Worm (Caenorhabditis elegans) whole organism, L4 larva: ENCODE data around the gene srx-74.

ENCODE experiments used
- F37D6.2 ChIP-seq: sonication (generic microtip); optimal IDR thresholded peaks from 2 replicates; lab custom pipeline; 2016; ENCODE audit warnings: mild to moderate bottlenecking, missing genetic modification characterization, missing compliant biosample characterization
- F44E2.7 ChIP-seq: fragments of 200-800 bp; sonication (Bioruptor generic); IDR thresholded peaks from 2 replicates; pipeline ENCODE4 v2.1.2; 2022; ENCODE audit warnings: missing genetic modification characterization, missing compliant biosample characterization
- T20F7.1 ChIP-seq: fragments of 200-800 bp; sonication (Bioruptor generic); optimal IDR thresholded peaks from 2 replicates; lab custom pipeline; 2018; ENCODE audit warnings: mild to moderate bottlenecking, missing genetic modification characterization, missing compliant biosample characterization
- T26A8.4 ChIP-seq: fragments of 200-800 bp; sonication (Bioruptor generic); IDR thresholded peaks from 2 replicates; pipeline ENCODE4 v1.3.6; 2022; ENCODE audit warnings: missing genetic modification characterization, missing compliant biosample characterization
- Y105C5A.15 ChIP-seq: fragments of 200-800 bp; sonication (Bioruptor generic); IDR thresholded peaks from 2 replicates; pipeline ENCODE4 v1.3.6; 2022; ENCODE audit warnings: missing genetic modification characterization, missing compliant biosample characterization
- Y48G9A.11 ChIP-seq: fragments of 200-800 bp; sonication (Bioruptor generic); IDR thresholded peaks from 2 replicates; pipeline ENCODE4 v1.3.6; 2022; ENCODE audit warnings: missing genetic modification reagents, missing genetic modification characterization, missing compliant biosample characterization
- ama-1 ChIP-seq: fragments of 150-350 bp; optimal IDR thresholded peaks from 2 replicates; lab custom pipeline; 2014; ENCODE audit warnings: inconsistent platforms, mixed read lengths
- attf-4 ChIP-seq: sonication (generic microtip); optimal IDR thresholded peaks from 3 replicates; lab custom pipeline; 2017; ENCODE audit warnings: missing biosample characterization, missing genetic modification characterization
- ceh-62 ChIP-seq: sonication (generic microtip); optimal IDR thresholded peaks from 2 replicates; lab custom pipeline; 2017; ENCODE audit warnings: missing biosample characterization, missing genetic modification characterization
- ces-1 ChIP-seq: fragments of 150-350 bp; sonication (generic microtip); optimal IDR thresholded peaks from 4 replicates; lab custom pipeline; 2014; ENCODE audit warnings: missing biosample characterization, missing genetic modification reagents, missing genetic modification characterization
- daf-12 ChIP-seq: fragments of 150-350 bp; optimal IDR thresholded peaks from 2 replicates; lab custom pipeline; 2014; ENCODE audit warnings: missing biosample characterization, missing genetic modification reagents, missing genetic modification characterization
- daf-8 ChIP-seq: fragments of 200-800 bp; sonication (Bioruptor generic); IDR thresholded peaks from 2 replicates; pipeline ENCODE4 v1.3.6; 2022; ENCODE audit warnings: missing genetic modification characterization, missing compliant biosample characterization
- dmd-6 ChIP-seq: fragments of 200-800 bp; sonication (Bioruptor generic); IDR thresholded peaks from 2 replicates; pipeline ENCODE4 v1.3.6; 2022; ENCODE audit warnings: missing genetic modification reagents, missing genetic modification characterization, missing compliant biosample characterization
- dmd-8 ChIP-seq: fragments of 200-800 bp; sonication (Bioruptor generic); IDR thresholded peaks from 2 replicates; pipeline ENCODE4 v1.3.6; 2022; ENCODE audit warnings: missing genetic modification characterization, missing compliant biosample characterization
- duxl-1 ChIP-seq: sonication (generic microtip); optimal IDR thresholded peaks from 2 replicates; lab custom pipeline; 2016; ENCODE audit warnings: mild to moderate bottlenecking, missing genetic modification characterization, moderate library complexity, missing compliant biosample characterization; ENCODE audit not compliant: poor library complexity
- dve-1 ChIP-seq: sonication (generic microtip); optimal IDR thresholded peaks from 2 replicates; lab custom pipeline; 2017; ENCODE audit warnings: antibody characterized with exemption, mild to moderate bottlenecking, missing genetic modification characterization, missing compliant biosample characterization; ENCODE audit not compliant: insufficient read depth
- egl-43 ChIP-seq: fragments of 200-800 bp; sonication (Bioruptor generic); IDR thresholded peaks from 2 replicates; pipeline ENCODE4 v1.3.6; 2022; ENCODE audit warnings: missing genetic modification reagents, missing genetic modification characterization, missing compliant biosample characterization
- fkh-10 ChIP-seq: fragments of 150-350 bp; optimal IDR thresholded peaks from 2 replicates; lab custom pipeline; 2014; ENCODE audit warnings: missing biosample characterization, missing genetic modification reagents, missing genetic modification characterization
- gei-8 ChIP-seq: fragments of 200-800 bp; sonication (Bioruptor generic); optimal IDR thresholded peaks from 2 replicates; lab custom pipeline; 2018; ENCODE audit warnings: mild to moderate bottlenecking, missing genetic modification characterization, missing compliant biosample characterization
- hif-1 ChIP-seq, 2 experiments: sonication (generic microtip); optimal IDR thresholded peaks; 2 replicates each; lab custom pipeline; 2016 to 2017; ENCODE audit warnings: missing compliant biosample characterization in 2 of 2, missing genetic modification characterization in 2 of 2, missing genetic modification reagents in 2 of 2, missing genotype in 2 of 2, mild to moderate bottlenecking in 1 of 2
- hlh-30 ChIP-seq: sonication (generic microtip); optimal IDR thresholded peaks from 2 replicates; lab custom pipeline; 2017; ENCODE audit warnings: antibody characterized with exemption, mild to moderate bottlenecking, missing genetic modification characterization, missing compliant biosample characterization; ENCODE audit not compliant: insufficient read depth
- hmg-1.1 ChIP-seq: fragments of 200-800 bp; sonication (Bioruptor generic); IDR thresholded peaks from 2 replicates; pipeline ENCODE4 v1.3.6; 2022; ENCODE audit warnings: missing genetic modification reagents, missing genetic modification characterization, missing compliant biosample characterization
- jun-1 ChIP-seq: fragments of 150-350 bp; optimal IDR thresholded peaks from 2 replicates; lab custom pipeline; 2014; ENCODE audit warnings: missing biosample characterization, missing genetic modification reagents, missing genetic modification characterization
- lim-7 ChIP-seq: fragments of 200-800 bp; sonication (Bioruptor generic); IDR thresholded peaks from 2 replicates; pipeline ENCODE4 v1.3.6; 2022; ENCODE audit warnings: missing genetic modification characterization, missing compliant biosample characterization
- lin-29 ChIP-seq: fragments of 200-800 bp; sonication (Bioruptor generic); IDR thresholded peaks from 2 replicates; pipeline ENCODE4 v1.3.6; 2022; ENCODE audit warnings: missing genetic modification reagents, missing genetic modification characterization, missing compliant biosample characterization
- lin-38 ChIP-seq: fragments of 200-800 bp; sonication (Bioruptor generic); IDR thresholded peaks from 2 replicates; pipeline ENCODE4 v1.3.6; 2022; ENCODE audit warnings: missing genetic modification reagents, missing genetic modification characterization, missing compliant biosample characterization
- madf-5 ChIP-seq, 2 experiments: fragments of 200-800 bp; sonication (Bioruptor generic); IDR thresholded peaks; 2 replicates each; pipeline ENCODE4 v1.3.6; 2022; ENCODE audit warnings: missing compliant biosample characterization in 2 of 2, missing genetic modification characterization in 2 of 2
- mdl-1 ChIP-seq, 2 experiments: fragments of 150-350 bp in 1 of 2; sonication (generic microtip) in 1 of 2; optimal IDR thresholded peaks; 2 replicates each; lab custom pipeline; 2014 to 2017; ENCODE audit warnings: missing biosample characterization in 2 of 2, missing genetic modification characterization in 2 of 2
- mes-2 ChIP-seq: sonication (generic microtip); optimal IDR thresholded peaks from 2 replicates; lab custom pipeline; 2016; ENCODE audit warnings: missing genotype, mild to moderate bottlenecking, missing genetic modification characterization, missing compliant biosample characterization; ENCODE audit not compliant: poor library complexity, severe bottlenecking
- mxl-3 ChIP-seq: fragments of 200-800 bp; sonication (Bioruptor generic); optimal IDR thresholded peaks from 2 replicates; lab custom pipeline; 2018; ENCODE audit warnings: mild to moderate bottlenecking, missing genetic modification characterization, missing compliant biosample characterization
- nhr-102 ChIP-seq: sonication (generic microtip); optimal IDR thresholded peaks from 2 replicates; lab custom pipeline; 2016; ENCODE audit warnings: mild to moderate bottlenecking, missing genetic modification characterization, moderate library complexity, missing compliant biosample characterization
- nhr-48 ChIP-seq: sonication (generic microtip); optimal IDR thresholded peaks from 2 replicates; lab custom pipeline; 2016; ENCODE audit warnings: mild to moderate bottlenecking, missing genetic modification characterization, missing compliant biosample characterization
- nhr-77 ChIP-seq: fragments of 150-350 bp; optimal IDR thresholded peaks from 2 replicates; lab custom pipeline; 2014; ENCODE audit warnings: missing biosample characterization, missing genetic modification characterization
- rbr-2 ChIP-seq: sonication (generic microtip); optimal IDR thresholded peaks from 2 replicates; lab custom pipeline; 2016; ENCODE audit warnings: missing genotype, missing genetic modification characterization, missing compliant biosample characterization
- skn-1 ChIP-seq: fragments of 150-350 bp; optimal IDR thresholded peaks from 2 replicates; lab custom pipeline; 2014; ENCODE audit warnings: missing biosample characterization, missing genetic modification characterization
- snpc-1.2 ChIP-seq: fragments of 200-800 bp; sonication (Bioruptor generic); IDR thresholded peaks from 2 replicates; pipeline ENCODE4 v1.3.6; 2022; ENCODE audit warnings: missing genetic modification reagents, missing genetic modification characterization, missing compliant biosample characterization
- spr-1 ChIP-seq: sonication (generic microtip); optimal IDR thresholded peaks from 2 replicates; lab custom pipeline; 2016; ENCODE audit warnings: mild to moderate bottlenecking, missing genetic modification characterization, missing compliant biosample characterization
- tag-97 ChIP-seq: fragments of 200-800 bp; sonication (Bioruptor generic); IDR thresholded peaks from 2 replicates; pipeline ENCODE4 v1.3.6; 2022; ENCODE audit warnings: missing genetic modification characterization, missing compliant biosample characterization
- tra-1 ChIP-seq: fragments of 200-800 bp; sonication (Bioruptor generic); IDR thresholded peaks from 2 replicates; pipeline ENCODE4 v1.3.6; 2022; ENCODE audit warnings: missing genetic modification reagents, missing genetic modification characterization, missing compliant biosample characterization
- unc-130 ChIP-seq: sonication (generic microtip); optimal IDR thresholded peaks from 2 replicates; lab custom pipeline; 2016; ENCODE audit warnings: missing genetic modification reagents, missing genetic modification characterization, missing compliant biosample characterization
- unc-39 ChIP-seq: sonication (generic microtip); optimal IDR thresholded peaks from 2 replicates; lab custom pipeline; 2017; ENCODE audit warnings: missing biosample characterization, missing genetic modification characterization
- vab-7 ChIP-seq: fragments of 200-800 bp; sonication (Bioruptor generic); IDR thresholded peaks from 2 replicates; pipeline ENCODE4 v1.3.6; 2022; ENCODE audit warnings: missing genetic modification reagents, missing genetic modification characterization, missing compliant biosample characterization
- zip-2 ChIP-seq: fragments of 150-350 bp; optimal IDR thresholded peaks from 2 replicates; lab custom pipeline; 2014; ENCODE audit warnings: missing biosample characterization, missing genetic modification characterization
- ztf-11 ChIP-seq: fragments of 150-350 bp; optimal IDR thresholded peaks from 2 replicates; lab custom pipeline; 2014; ENCODE audit warnings: missing biosample characterization, missing genetic modification characterization

Gene srx-74

DNA sequence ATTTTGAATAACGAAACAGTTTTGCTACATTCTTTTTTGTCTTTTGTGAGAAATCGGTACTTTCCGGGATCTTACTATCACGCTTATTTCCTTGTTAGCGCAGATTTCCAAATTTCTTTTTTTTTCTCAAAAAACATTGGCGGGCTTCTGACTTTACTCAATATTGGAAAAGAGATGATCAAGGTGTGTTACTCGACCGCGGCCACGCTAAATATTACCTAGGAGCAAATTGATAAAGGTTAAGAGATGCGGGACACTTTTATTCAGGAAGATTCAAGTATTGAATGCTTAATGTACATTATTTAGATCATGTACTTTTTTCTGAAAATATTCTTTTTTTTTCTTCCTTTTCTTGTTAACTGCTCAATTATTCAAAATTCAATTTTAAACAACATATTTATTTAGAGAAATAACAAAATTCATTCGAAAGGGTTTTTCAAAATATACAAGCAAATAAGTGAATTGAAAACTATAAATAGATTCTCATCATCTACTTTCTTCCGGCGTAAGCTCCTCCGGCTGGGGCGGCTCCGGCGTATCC, 15.0 kb downstream of the srx-74 start:
- TF ChIP-seq Y105C5A.15 (GFP tag; lab: Robert Waterston, UW), result no peak
- TF ChIP-seq daf-12 (tag; lab: Kevin White, UChicago), result no peak
- no peak for TF ChIP-seq skn-1 (tag; lab: Kevin White, UChicago)
- TF ChIP-seq ztf-11 (tag; lab: Kevin White, UChicago), result no peak
- no peak for TF ChIP-seq zip-2 (tag; lab: Kevin White, UChicago)
- TF ChIP-seq daf-8 (GFP tag; lab: Robert Waterston, UW), result no peak
- no peak for TF ChIP-seq mxl-3 (GFP tag; lab: Kevin White, UChicago)
- no peak for TF ChIP-seq hlh-30 (tag; lab: Kevin White, UChicago)
- no peak for TF ChIP-seq nhr-77
- no peak for TF ChIP-seq Y48G9A.11 (GFP tag; lab: Robert Waterston, UW)
- TF ChIP-seq nhr-48 (tag; lab: Kevin White, UChicago), result peak; percentile 38
- TF ChIP-seq nhr-102 (tag; lab: Kevin White, UChicago), result peak; percentile 30
- no peak for TF ChIP-seq mdl-1 (tag; optimal IDR thresholded peaks at IDR 0.05; lab: Kevin White, UChicago)
- peak; percentile 91 for TF ChIP-seq ama-1 (lab: Kevin White, UChicago)
- TF ChIP-seq ceh-62 (tag; lab: Kevin White, UChicago), result no peak
- no peak for TF ChIP-seq hif-1 (tag; optimal IDR thresholded peaks at IDR 0.05; lab: Kevin White, UChicago)
- TF ChIP-seq tag-97 (GFP tag; lab: Robert Waterston, UW), result no peak
- no peak for TF ChIP-seq dve-1 (tag; lab: Kevin White, UChicago)
- no peak for TF ChIP-seq rbr-2 (tag; lab: Kevin White, UChicago)
- no peak for TF ChIP-seq lim-7 (GFP tag; lab: Robert Waterston, UW)
- no peak for TF ChIP-seq tra-1 (GFP tag; lab: Robert Waterston, UW)
- no peak for TF ChIP-seq gei-8 (GFP tag; lab: Kevin White, UChicago)
- no peak for TF ChIP-seq fkh-10 (GFP tag; lab: Kevin White, UChicago)
- no peak for TF ChIP-seq duxl-1 (tag; lab: Kevin White, UChicago)
- TF ChIP-seq F37D6.2 (tag; lab: Kevin White, UChicago), result no peak
- no peak for TF ChIP-seq lin-38
- TF ChIP-seq mes-2 (tag; lab: Kevin White, UChicago), result peak; percentile 40
- no peak for TF ChIP-seq dmd-6 (GFP tag; lab: Robert Waterston, UW)
- no peak for TF ChIP-seq lin-29 (GFP tag; lab: Robert Waterston, UW)
- no peak for TF ChIP-seq madf-5 (GFP tag; IDR thresholded peaks at IDR 0.05; lab: Robert Waterston, UW)
- TF ChIP-seq F44E2.7 (GFP tag; lab: Robert Waterston, UW), result no peak
- no peak for TF ChIP-seq vab-7 (GFP tag; lab: Robert Waterston, UW)
- no peak for TF ChIP-seq dmd-8
- TF ChIP-seq snpc-1.2 (GFP tag; lab: Robert Waterston, UW), result peak; percentile 12; the same call in 1 of the 2 replicates
- peak; percentile 82; the same call in 1 of the 2 replicates for TF ChIP-seq T26A8.4
- TF ChIP-seq jun-1 (tag; lab: Kevin White, UChicago), result no peak
- TF ChIP-seq ces-1 (GFP tag; lab: Kevin White, UChicago), result no peak
- no peak for TF ChIP-seq attf-4 (tag; lab: Kevin White, UChicago)
- no peak for TF ChIP-seq unc-130 (GFP tag; lab: Kevin White, UChicago)
- no peak for TF ChIP-seq egl-43 (GFP tag; lab: Robert Waterston, UW)
- no peak for TF ChIP-seq T20F7.1
- TF ChIP-seq unc-39 (tag; lab: Kevin White, UChicago), result no peak
- TF ChIP-seq hmg-1.1 (GFP tag; lab: Robert Waterston, UW), result no peak
- peak; percentile 28 for TF ChIP-seq spr-1 (tag; lab: Kevin White, UChicago)
